Fruit fly (Drosophila melanogaster) whole organism, prepupa: Measurements from ENCODE around the gene Meltrin.

ENCODE experiments used
- CG10631 ChIP-seq: fragments of 200-800 bp; sonication (Bioruptor generic); optimal IDR thresholded peaks from 2 replicates; lab custom pipeline; 2016; ENCODE audit warnings: missing biosample characterization, missing genetic modification characterization
- CG10669 ChIP-seq: fragments of 200-800 bp; sonication (Bioruptor generic); optimal IDR thresholded peaks from 3 replicates; lab custom pipeline; 2018; ENCODE audit warnings: missing biosample characterization, mild to moderate bottlenecking, missing genetic modification characterization, moderate library complexity
- CG11762 ChIP-seq: fragments of 200-800 bp; sonication (Bioruptor generic); optimal IDR thresholded peaks from 3 replicates; lab custom pipeline; 2016; ENCODE audit warnings: missing biosample characterization, missing genetic modification characterization; ENCODE audit not compliant: insufficient read depth
- CG11902 ChIP-seq: fragments of 200-800 bp; sonication (Bioruptor generic); optimal IDR thresholded peaks from 3 replicates; lab custom pipeline; 2016; ENCODE audit warnings: missing biosample characterization, missing genetic modification characterization
- CG15336 ChIP-seq: fragments of 200-800 bp; sonication (Bioruptor generic); IDR thresholded peaks from 2 replicates; pipeline ENCODE4 v1.3.6; 2022; ENCODE audit warnings: missing biosample characterization, missing genetic modification characterization
- CG1621 ChIP-seq: fragments of 200-800 bp; sonication (Bioruptor generic); optimal IDR thresholded peaks from 3 replicates; lab custom pipeline; 2018; ENCODE audit warnings: missing biosample characterization, mild to moderate bottlenecking, missing genetic modification characterization
- CG16779 ChIP-seq: fragments of 200-800 bp; sonication (Bioruptor generic); optimal IDR thresholded peaks from 3 replicates; lab custom pipeline; 2017; ENCODE audit warnings: missing biosample characterization, mild to moderate bottlenecking, missing genetic modification characterization
- CG3032 ChIP-seq: fragments of 200-800 bp; optimal IDR thresholded peaks from 2 replicates; lab custom pipeline; 2019; ENCODE audit warnings: missing biosample characterization, mild to moderate bottlenecking, missing genetic modification characterization, moderate library complexity
- CG31627 ChIP-seq: fragments of 200-800 bp; sonication (Bioruptor generic); optimal IDR thresholded peaks from 3 replicates; lab custom pipeline; 2016; ENCODE audit warnings: missing biosample characterization, missing genetic modification characterization
- CG3919 ChIP-seq: fragments of 200-800 bp; sonication (Bioruptor generic); optimal IDR thresholded peaks from 3 replicates; lab custom pipeline; 2016; ENCODE audit warnings: missing biosample characterization, missing genetic modification characterization
- CG4318 ChIP-seq: fragments of 200-800 bp; sonication (Bioruptor generic); optimal IDR thresholded peaks from 3 replicates; lab custom pipeline; 2017; ENCODE audit warnings: missing biosample characterization, mild to moderate bottlenecking, missing genetic modification characterization
- CG6163 ChIP-seq: fragments of 200-800 bp; sonication (Bioruptor generic); IDR thresholded peaks from 3 replicates; pipeline ENCODE4 v1.3.6; 2022; ENCODE audit warnings: missing biosample characterization, missing genetic modification characterization
- CG6276 ChIP-seq: fragments of 200-800 bp; sonication (Bioruptor generic); optimal IDR thresholded peaks from 2 replicates; lab custom pipeline; 2017; ENCODE audit warnings: missing biosample characterization, mild to moderate bottlenecking, missing genetic modification characterization
- CG6792 ChIP-seq: fragments of 200-800 bp; sonication (Bioruptor generic); optimal IDR thresholded peaks from 3 replicates; lab custom pipeline; 2016; ENCODE audit warnings: missing biosample characterization, missing genetic modification characterization
- CG6854 ChIP-seq: fragments of 200-800 bp; sonication (Bioruptor generic); optimal IDR thresholded peaks from 2 replicates; lab custom pipeline; 2017; ENCODE audit warnings: missing biosample characterization, mild to moderate bottlenecking, missing genetic modification characterization
- CG8119 ChIP-seq: fragments of 200-800 bp; sonication (Bioruptor generic); IDR thresholded peaks from 3 replicates; pipeline ENCODE4 v1.3.6; 2022; ENCODE audit warnings: missing biosample characterization, missing genetic modification characterization
- CG8319 ChIP-seq: fragments of 200-800 bp; sonication (Bioruptor generic); optimal IDR thresholded peaks from 3 replicates; lab custom pipeline; 2016; ENCODE audit warnings: missing biosample characterization, missing genetic modification characterization
- CG9139 ChIP-seq: fragments of 200-800 bp; sonication (Bioruptor generic); optimal IDR thresholded peaks from 3 replicates; lab custom pipeline; 2017; ENCODE audit warnings: missing biosample characterization, mild to moderate bottlenecking, missing genetic modification characterization
- Eip75B ChIP-seq: fragments of 200-800 bp; sonication (Bioruptor generic); optimal IDR thresholded peaks from 3 replicates; lab custom pipeline; 2016; ENCODE audit warnings: missing biosample characterization, missing genetic modification characterization
- Eip78C ChIP-seq: fragments of 200-800 bp; sonication (Bioruptor generic); peaks from one replicate; lab custom pipeline; 2016; ENCODE audit warnings: missing biosample characterization, missing genetic modification characterization
- Eip93F ChIP-seq: fragments of 200-800 bp; sonication (Bioruptor generic); optimal IDR thresholded peaks from 2 replicates; lab custom pipeline; 2016; ENCODE audit warnings: missing biosample characterization, mild to moderate bottlenecking, missing genetic modification characterization
- Ets21C ChIP-seq: fragments of 200-800 bp; sonication (Bioruptor generic); optimal IDR thresholded peaks from 3 replicates; lab custom pipeline; 2016; ENCODE audit warnings: missing biosample characterization, missing genetic modification characterization
- Gug ChIP-seq: fragments of 200-800 bp; sonication (Bioruptor generic); IDR thresholded peaks from 2 replicates; pipeline ENCODE4 v1.3.6; 2022; ENCODE audit warnings: missing biosample characterization, missing genetic modification characterization
- Hr38 ChIP-seq: sonication (Bioruptor generic); optimal IDR thresholded peaks from 2 replicates; lab custom pipeline; 2016; ENCODE audit warnings: missing biosample characterization, missing genetic modification characterization
- Hr39 ChIP-seq: fragments of 200-800 bp; sonication (Bioruptor generic); optimal IDR thresholded peaks from 2 replicates; lab custom pipeline; 2016; ENCODE audit warnings: missing biosample characterization, missing genetic modification characterization
- Hr4 ChIP-seq: fragments of 200-800 bp; sonication (Bioruptor generic); optimal IDR thresholded peaks from 3 replicates; lab custom pipeline; 2016; ENCODE audit warnings: missing biosample characterization, missing genetic modification characterization
- Lpt ChIP-seq: fragments of 200-800 bp; sonication (Bioruptor generic); optimal IDR thresholded peaks from 3 replicates; lab custom pipeline; 2016; ENCODE audit warnings: missing biosample characterization, missing genetic modification characterization
- Met ChIP-seq: fragments of 200-800 bp; sonication (Bioruptor generic); optimal IDR thresholded peaks from 3 replicates; lab custom pipeline; 2016; ENCODE audit warnings: missing biosample characterization, missing genetic modification characterization
- Sox102F ChIP-seq: fragments of 200-800 bp; sonication (Bioruptor generic); optimal IDR thresholded peaks from 2 replicates; lab custom pipeline; 2016; ENCODE audit warnings: missing biosample characterization, mild to moderate bottlenecking, missing genetic modification characterization
- Sox15 ChIP-seq: fragments of 200-800 bp; sonication (Bioruptor generic); optimal IDR thresholded peaks from 3 replicates; lab custom pipeline; 2016; ENCODE audit warnings: missing biosample characterization, missing genetic modification characterization
- acj6 ChIP-seq: fragments of 200-800 bp; sonication (Bioruptor generic); optimal IDR thresholded peaks from 3 replicates; lab custom pipeline; 2016; ENCODE audit warnings: missing biosample characterization, missing genetic modification characterization
- cyc ChIP-seq: fragments of 200-800 bp; sonication (Bioruptor generic); optimal IDR thresholded peaks from 3 replicates; lab custom pipeline; 2016; ENCODE audit warnings: missing biosample characterization, missing genetic modification characterization
- dac ChIP-seq: fragments of 200-800 bp; sonication (Bioruptor generic); optimal IDR thresholded peaks from 2 replicates; lab custom pipeline; 2017; ENCODE audit warnings: missing biosample characterization, mild to moderate bottlenecking, missing genetic modification characterization
- dsx ChIP-seq: fragments of 200-800 bp; optimal IDR thresholded peaks from 3 replicates; lab custom pipeline; 2019; ENCODE audit warnings: missing biosample characterization, mild to moderate bottlenecking, missing genetic modification characterization, moderate library complexity; ENCODE audit not compliant: poor library complexity, severe bottlenecking
- eg ChIP-seq: fragments of 200-800 bp; sonication (Bioruptor generic); IDR thresholded peaks from 3 replicates; pipeline ENCODE4 v1.3.6; 2022; ENCODE audit warnings: missing biosample characterization, missing genetic modification characterization
- esn ChIP-seq: fragments of 200-800 bp; sonication (Bioruptor generic); optimal IDR thresholded peaks from 2 replicates; lab custom pipeline; 2016; ENCODE audit warnings: missing biosample characterization, mild to moderate bottlenecking, missing genetic modification characterization, moderate library complexity
- fd59A ChIP-seq: fragments of 200-800 bp; sonication (Bioruptor generic); optimal IDR thresholded peaks from 2 replicates; lab custom pipeline; 2017; ENCODE audit warnings: missing biosample characterization, mild to moderate bottlenecking, missing genetic modification characterization, missing genetic modification reagents
- fd85E ChIP-seq: fragments of 200-800 bp; sonication (Bioruptor generic); optimal IDR thresholded peaks from 3 replicates; lab custom pipeline; 2016; ENCODE audit warnings: missing biosample characterization, missing genetic modification characterization
- fkh ChIP-seq: fragments of 200-800 bp; sonication (Bioruptor generic); optimal IDR thresholded peaks from 3 replicates; lab custom pipeline; 2017; ENCODE audit warnings: missing biosample characterization, mild to moderate bottlenecking, missing genetic modification characterization, moderate library complexity
- pdm3 ChIP-seq: fragments of 200-800 bp; sonication (Bioruptor generic); optimal IDR thresholded peaks from 3 replicates; lab custom pipeline; 2016; ENCODE audit warnings: missing biosample characterization, missing genetic modification characterization
- salr ChIP-seq, 2 experiments: fragments of 200-800 bp; sonication (Bioruptor generic); optimal IDR thresholded peaks; 3 replicates each; lab custom pipeline; 2016 to 2018; ENCODE audit warnings: missing biosample characterization in 2 of 2, missing genetic modification characterization in 2 of 2, mild to moderate bottlenecking in 1 of 2
- spab ChIP-seq: fragments of 200-800 bp; sonication (Bioruptor generic); optimal IDR thresholded peaks from 2 replicates; lab custom pipeline; 2017; ENCODE audit warnings: missing biosample characterization, mild to moderate bottlenecking, missing genetic modification characterization, missing genetic modification reagents
- ss ChIP-seq, 2 experiments: fragments of 200-800 bp; sonication (Bioruptor generic); optimal IDR thresholded peaks; 2 replicates in 1 of 2; 3 replicates in 1 of 2; lab custom pipeline; 2017 to 2018; ENCODE audit warnings: mild to moderate bottlenecking in 2 of 2, missing biosample characterization in 2 of 2, missing genetic modification characterization in 2 of 2, moderate library complexity in 1 of 2
- svp ChIP-seq: fragments of 200-800 bp; sonication (Bioruptor generic); peaks from one replicate; lab custom pipeline; 2016; ENCODE audit warnings: missing biosample characterization, missing genetic modification characterization
- vri ChIP-seq: fragments of 200-800 bp; sonication (Bioruptor generic); optimal IDR thresholded peaks from 3 replicates; lab custom pipeline; 2016; ENCODE audit warnings: missing biosample characterization, mild to moderate bottlenecking, missing genetic modification characterization

Meltrin gene

DNA sequence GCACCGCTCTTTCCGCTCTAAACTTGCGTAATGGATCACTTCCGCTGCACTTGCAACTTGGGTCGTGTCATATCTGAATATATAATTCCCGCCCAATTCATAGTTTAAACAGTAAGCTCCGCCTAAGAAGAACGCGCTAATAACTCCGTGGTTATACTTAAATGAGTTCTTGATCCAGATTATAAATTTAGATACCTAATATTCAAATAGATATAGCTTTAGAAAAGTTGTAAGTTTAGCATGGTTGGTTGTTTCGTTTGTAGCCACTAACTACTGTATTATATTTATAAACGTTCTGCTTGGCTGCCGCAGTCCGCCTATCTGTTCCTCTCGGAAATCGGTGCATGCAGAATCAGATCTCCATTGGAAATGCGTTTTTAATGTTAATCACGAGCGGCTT is 45.8 kb upstream of the Meltrin start (continued):
- no peak for TF ChIP-seq dac (GFP tag; lab: Kevin White, UChicago)
- TF ChIP-seq CG6792, result peak; percentile 53
- TF ChIP-seq CG10631 (GFP tag; lab: Kevin White, UChicago), result peak; percentile 76
- TF ChIP-seq spab (GFP tag; lab: Kevin White, UChicago), result peak; percentile 49
- TF ChIP-seq Hr4 (GFP tag; lab: Kevin White, UChicago), result peak; percentile 71
- TF ChIP-seq Eip75B, result peak; percentile 83
- peak; percentile 78 for TF ChIP-seq esn
- TF ChIP-seq CG11902 (GFP tag; lab: Kevin White, UChicago), result peak; percentile 59
- peak; percentile 66 for TF ChIP-seq Gug (GFP tag; lab: Robert Waterston, UW)
- TF ChIP-seq ss (GFP tag; optimal IDR thresholded peaks at IDR 0.05; lab: Kevin White, UChicago), result peak; percentile 26 to 79
- TF ChIP-seq CG1621 (tag; lab: Kevin White, UChicago), result peak; percentile 53
- TF ChIP-seq fd85E (GFP tag; lab: Kevin White, UChicago), result no peak
- peak; percentile 83 for TF ChIP-seq eg (GFP tag; lab: Robert Waterston, UW)
- TF ChIP-seq acj6 (GFP tag; lab: Kevin White, UChicago), result peak; percentile 78
- peak; percentile 31 for TF ChIP-seq CG9139 (GFP tag; lab: Kevin White, UChicago)
- peak; percentile 25 to 35 for TF ChIP-seq salr (GFP tag; optimal IDR thresholded peaks at IDR 0.05; lab: Kevin White, UChicago)
- TF ChIP-seq CG4318 (GFP tag; lab: Kevin White, UChicago), result no peak
- TF ChIP-seq CG8319 (GFP tag; lab: Kevin White, UChicago), result peak; percentile 29
- peak; percentile 80 for TF ChIP-seq dsx (GFP tag; lab: Kevin White, UChicago)
- TF ChIP-seq CG16779 (tag; lab: Kevin White, UChicago), result peak; percentile 8
- no peak for TF ChIP-seq Lpt
- TF ChIP-seq Hr39, result peak; percentile 64
- peak; percentile 14 for TF ChIP-seq vri (GFP tag; lab: Kevin White, UChicago)
- peak; percentile 69 for TF ChIP-seq Sox102F
- TF ChIP-seq CG6854 (GFP tag; lab: Kevin White, UChicago), result no peak

- no peak for TF ChIP-seq Lpt
- TF ChIP-seq fkh (GFP tag; lab: Kevin White, UChicago), result peak; percentile 3
- TF ChIP-seq dac (GFP tag; lab: Kevin White, UChicago), result no peak
- no peak for TF ChIP-seq CG6163 (GFP tag; lab: Robert Waterston, UW)
- TF ChIP-seq CG6792, result no peak
- no peak for TF ChIP-seq fd85E (GFP tag; lab: Kevin White, UChicago)
- no peak for TF ChIP-seq CG10669 (GFP tag; lab: Kevin White, UChicago)
- no peak for TF ChIP-seq spab (GFP tag; lab: Kevin White, UChicago)
- TF ChIP-seq CG8119 (GFP tag; lab: Robert Waterston, UW), result 0 out of 3 replicates have a peak, but pooled peaks have one; percentile 15
- TF ChIP-seq Hr38 (GFP tag; lab: Kevin White, UChicago), result no peak
- no peak for TF ChIP-seq CG15336 (GFP tag; lab: Robert Waterston, UW)
- TF ChIP-seq ss (GFP tag; optimal IDR thresholded peaks at IDR 0.05; lab: Kevin White, UChicago), result peak in 1 of 2 experiments; percentile 1
- no peak for TF ChIP-seq CG3032 (tag; lab: Kevin White, UChicago)
- peak; percentile 31 for TF ChIP-seq svp
- TF ChIP-seq Eip93F, result no peak
Measured at dm6 chr3R:14742064-14742463, 45.0 kb upstream of the Meltrin start.

DNA sequence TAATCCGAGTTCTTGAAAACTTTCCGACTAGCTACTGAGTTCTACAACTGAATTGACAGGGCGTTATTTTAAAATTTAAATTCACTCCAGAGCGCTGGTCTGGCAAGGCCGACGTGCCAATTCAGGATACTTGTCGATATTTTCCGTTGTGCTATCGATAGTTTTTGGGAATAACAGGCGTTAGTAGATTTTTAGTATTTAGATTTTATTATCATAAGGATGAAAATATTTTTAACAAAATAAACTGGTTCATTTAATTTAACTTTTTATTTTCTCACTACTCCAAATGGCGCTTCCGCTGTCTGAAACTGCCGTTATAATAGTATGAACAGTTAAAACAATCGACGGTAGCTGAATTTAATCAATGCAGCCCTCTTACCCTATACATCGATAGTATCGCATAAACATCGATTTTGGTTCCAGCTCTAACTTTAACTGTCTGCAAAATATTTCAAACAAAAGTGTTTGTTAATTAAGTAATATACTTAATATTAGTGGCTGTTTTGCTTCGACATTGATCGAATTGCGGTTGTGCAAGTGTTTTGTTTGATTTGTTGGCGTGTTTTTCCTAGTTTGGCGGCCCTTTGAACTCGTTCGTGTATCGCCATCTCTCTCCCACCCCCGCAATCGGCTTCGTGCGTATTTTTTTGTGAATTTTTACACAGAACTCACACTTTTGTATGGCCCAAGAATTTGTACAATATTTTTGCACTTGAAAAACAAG is 44.3 kb upstream of the Meltrin start, which contains the start of the genes eff and jvl:
Gene eff, minus strand, starts transcription at position 128 of the 724 bp plus-strand sequence.
Gene jvl, plus strand, starts transcription at position 391 of the 724 bp plus-strand sequence.
- peak; percentile 44 for TF ChIP-seq CG31627 (GFP tag; lab: Kevin White, UChicago)
- TF ChIP-seq dac (GFP tag; lab: Kevin White, UChicago), result no peak
- peak; percentile 29 for TF ChIP-seq CG3919
- peak; percentile 64 for TF ChIP-seq esn
- no peak for TF ChIP-seq Sox15 (GFP tag; lab: Kevin White, UChicago)
- TF ChIP-seq CG6792, result no peak
- TF ChIP-seq Ets21C (GFP tag; lab: Kevin White, UChicago), result peak; percentile 61
- TF ChIP-seq CG8119 (GFP tag; lab: Robert Waterston, UW), result no peak
- no peak for TF ChIP-seq CG1621 (tag; lab: Kevin White, UChicago)
- peak; percentile 18 for TF ChIP-seq Eip93F
- TF ChIP-seq spab (GFP tag; lab: Kevin White, UChicago), result no peak
- TF ChIP-seq CG6276, result no peak
- peak; percentile 58 for TF ChIP-seq pdm3 (GFP tag; lab: Kevin White, UChicago)
- TF ChIP-seq CG16779 (tag; lab: Kevin White, UChicago), result no peak
- TF ChIP-seq CG11762, result no peak
- no peak for TF ChIP-seq fkh (GFP tag; lab: Kevin White, UChicago)
- TF ChIP-seq fd59A (GFP tag; lab: Kevin White, UChicago), result no peak
- TF ChIP-seq vri (GFP tag; lab: Kevin White, UChicago), result peak; percentile 34
- peak; percentile 46 for TF ChIP-seq Sox102F
- peak; percentile 29 for TF ChIP-seq cyc (GFP tag; lab: Kevin White, UChicago)
- TF ChIP-seq ss (GFP tag; optimal IDR thresholded peaks at IDR 0.05; lab: Kevin White, UChicago), result no peak
- TF ChIP-seq CG15336 (GFP tag; lab: Robert Waterston, UW), result no peak
- peak; percentile 51 for TF ChIP-seq Met (GFP tag; lab: Kevin White, UChicago)
- TF ChIP-seq Eip78C (GFP tag; lab: Kevin White, UChicago), result peak; percentile 78
